Fruit fly (Drosophila melanogaster): ENCODE measurements around the gene DhpD.

dm6 chr3R:4233018-4233385, 4.0 kb upstream of the DhpD start, which contains the start of gene abs:
- TF ChIP-seq EcR (GFP tag; optimal IDR thresholded peaks at IDR 0.05) (no peak), CG8478 (optimal IDR thresholded peaks at IDR 0.05) (no peak), pan (optimal IDR thresholded peaks at IDR 0.05) (no peak), Dll (optimal IDR thresholded peaks at IDR 0.05) (no peak), psq (optimal IDR thresholded peaks at IDR 0.05) (no peak), usp (GFP tag; optimal IDR thresholded peaks at IDR 0.05) (no peak)
